Fruit fly (Drosophila melanogaster): ENCODE results near the gene shep.

shep gene

dm6 chr3L:5243236-5243635 is 34.5 kb downstream of the shep start:
- peak; percentile 7 for TF ChIP-seq CG2875 (GFP tag; optimal IDR thresholded peaks at IDR 0.05)
- TF ChIP-seq CG30431 (GFP tag; optimal IDR thresholded peaks at IDR 0.05) = peak; percentile 13
- TF ChIP-seq CG2199 (GFP tag; IDR thresholded peaks at IDR 0.05) = no peak
- no peak for TF ChIP-seq Atf6 (GFP tag; IDR thresholded peaks at IDR 0.05)
- 0 out of 2 replicates have a peak, but pooled peaks have one; percentile 23 for TF ChIP-seq peb (GFP tag; IDR thresholded peaks at IDR 0.05)
- no peak for TF ChIP-seq CG12744 (GFP tag; optimal IDR thresholded peaks at IDR 0.05)
- peak; percentile 57 for TF ChIP-seq E2f1 (GFP tag; IDR thresholded peaks at IDR 0.05)
- TF ChIP-seq CG6813 (GFP tag; optimal IDR thresholded peaks at IDR 0.05) = no peak
- TF ChIP-seq CG11093 (GFP tag; IDR thresholded peaks at IDR 0.05) = peak; percentile 61; the same call in 2 of the 3 replicates
- peak; percentile 71 for TF ChIP-seq nmo (GFP tag; optimal IDR thresholded peaks at IDR 0.05)
- peak; percentile 44 for TF ChIP-seq az2 (GFP tag; optimal IDR thresholded peaks at IDR 0.05)
- peak; percentile 50; the same call in 1 of the 3 replicates for TF ChIP-seq croc (GFP tag; conservative IDR thresholded peaks at IDR 0.05)
- TF ChIP-seq Awh (GFP tag; IDR thresholded peaks at IDR 0.05) = 0 out of 2 replicates have a peak, but pooled peaks have one; percentile 50
- TF ChIP-seq CG6689 (GFP tag; IDR thresholded peaks at IDR 0.05) = peak; percentile 69
- TF ChIP-seq nom (GFP tag; optimal IDR thresholded peaks at IDR 0.05) = peak; percentile 69
- peak; percentile 48; the same call in 1 of the 2 replicates for TF ChIP-seq CG4730 (GFP tag; IDR thresholded peaks at IDR 0.05)
- TF ChIP-seq B-H1 (GFP tag; IDR thresholded peaks at IDR 0.05) = peak; percentile 25; the same call in 1 of the 3 replicates
- no peak for TF ChIP-seq CG3065 (GFP tag; optimal IDR thresholded peaks at IDR 0.05)
- TF ChIP-seq tgo (GFP tag; IDR thresholded peaks at IDR 0.05) = peak; percentile 67
- peak; percentile 65; the same call in 1 of the 2 replicates for TF ChIP-seq ara (GFP tag; IDR thresholded peaks at IDR 0.05)
- peak; percentile 40; the same call in 1 of the 2 replicates for TF ChIP-seq Gsc (GFP tag; IDR thresholded peaks at IDR 0.05)
- TF ChIP-seq pan (optimal IDR thresholded peaks at IDR 0.05) = no peak
- TF ChIP-seq pan (GFP tag; optimal IDR thresholded peaks at IDR 0.05 in 1 of 2, IDR thresholded peaks at IDR 0.05 in 1 of 2) = peak in 1 of 2 experiments; percentile 48
- peak in 1 of 2 experiments; percentile 96 for TF ChIP-seq bsh (GFP tag; optimal IDR thresholded peaks at IDR 0.05)
- TF ChIP-seq H2.0 (GFP tag; IDR thresholded peaks at IDR 0.05) = peak; percentile 63
- peak; percentile 30 for TF ChIP-seq CG15601 (tag; optimal IDR thresholded peaks at IDR 0.05)
- TF ChIP-seq NfI (GFP tag; optimal IDR thresholded peaks at IDR 0.05) = peak; percentile 41
- TF ChIP-seq bbx (GFP tag; IDR thresholded peaks at IDR 0.05; ENCODE audit: partially characterized antibody) = no peak
- TF ChIP-seq CG34224 (GFP tag; IDR thresholded peaks at IDR 0.05; ENCODE audit: partially characterized antibody) = no peak
- no peak for TF ChIP-seq Elba2 (GFP tag; optimal IDR thresholded peaks at IDR 0.05)
- peak; percentile 98 for TF ChIP-seq Drgx (GFP tag; IDR thresholded peaks at IDR 0.05)
- no peak for TF ChIP-seq Sry-δ (GFP tag; optimal IDR thresholded peaks at IDR 0.05)
- no peak for TF ChIP-seq amos (GFP tag; IDR thresholded peaks at IDR 0.05; ENCODE audit: partially characterized antibody)
- TF ChIP-seq CG8388 (GFP tag; optimal IDR thresholded peaks at IDR 0.05) = peak; percentile 32
- TF ChIP-seq CG3407 (GFP tag; optimal IDR thresholded peaks at IDR 0.05) = peak; percentile 31
- 0 out of 3 replicates have a peak, but pooled peaks have one; percentile 48 for TF ChIP-seq otp (GFP tag; IDR thresholded peaks at IDR 0.05)
- TF ChIP-seq Sin3A (optimal IDR thresholded peaks at IDR 0.05) = no peak
- TF ChIP-seq fd96Cb (tag; optimal IDR thresholded peaks at IDR 0.05) = peak; percentile 53
- no peak for TF ChIP-seq CG5180 (GFP tag; optimal IDR thresholded peaks at IDR 0.05)
- 0 out of 3 replicates have a peak, but pooled peaks have one; percentile 52 for TF ChIP-seq H15 (GFP tag; IDR thresholded peaks at IDR 0.05)
- peak; percentile 40 for TF ChIP-seq ind (GFP tag; optimal IDR thresholded peaks at IDR 0.05)
- TF ChIP-seq CG10431 (GFP tag; optimal IDR thresholded peaks at IDR 0.05) = no peak
- TF ChIP-seq CG8478 (optimal IDR thresholded peaks at IDR 0.05) = no peak
- no peak for TF ChIP-seq CG4617 (GFP tag; optimal IDR thresholded peaks at IDR 0.05; ENCODE audit: borderline replicate concordance)
- TF ChIP-seq CG9727 (GFP tag; optimal IDR thresholded peaks at IDR 0.05) = peak; percentile 11
- peak; percentile 15 for TF ChIP-seq bcd (GFP tag; optimal IDR thresholded peaks at IDR 0.05)
- peak; percentile 72; the same call in 2 of the 3 replicates for TF ChIP-seq ci (GFP tag; IDR thresholded peaks at IDR 0.05)
- TF ChIP-seq Bteb2 (GFP tag; optimal IDR thresholded peaks at IDR 0.05) = no peak
- TF ChIP-seq sc (optimal IDR thresholded peaks at IDR 0.05) = no peak
- peak; percentile 50 for TF ChIP-seq sc (GFP tag; optimal IDR thresholded peaks at IDR 0.05)
- TF ChIP-seq Xbp1 (GFP tag; optimal IDR thresholded peaks at IDR 0.05) = peak; percentile 36

Measured in whole organism, embryonic.